Worm (Caenorhabditis elegans): ENCODE results near the gene Y38H6C.23.
A peak's percentile ranks its signal among the peaks of the same experiment; 100 is the strongest.

Y38H6C.23 gene

ce11 chrV:20580511-20581040 lies 24.4 kb upstream of the Y38H6C.23 start, which contains the start of gene F26F2.7 (continued):
- TF ChIP-seq nhr-12 (tag; optimal IDR thresholded peaks at IDR 0.05), result no peak
- TF ChIP-seq aly-2 (tag; optimal IDR thresholded peaks at IDR 0.05), result no peak
- TF ChIP-seq elt-1 (tag; optimal IDR thresholded peaks at IDR 0.05), result no peak
- no peak for TF ChIP-seq ztf-1 (GFP tag; conservative IDR thresholded peaks at IDR 0.05)
- no peak for TF ChIP-seq sma-9 (GFP tag; optimal IDR thresholded peaks at IDR 0.05)
- no peak for TF ChIP-seq sma-9 (tag; optimal IDR thresholded peaks at IDR 0.05)
- peak; percentile 34 for TF ChIP-seq zag-1 (tag; optimal IDR thresholded peaks at IDR 0.05)
- TF ChIP-seq fos-1 (tag; optimal IDR thresholded peaks at IDR 0.05), result peak; percentile 45
- TF ChIP-seq lsy-2 (tag; optimal IDR thresholded peaks at IDR 0.05), result peak; percentile 82 to 93
- TF ChIP-seq ZK546.5 (tag; optimal IDR thresholded peaks at IDR 0.05), result no peak
- no peak for TF ChIP-seq peb-1 (tag; optimal IDR thresholded peaks at IDR 0.05)
- TF ChIP-seq C34F6.9 (tag; optimal IDR thresholded peaks at IDR 0.05), result peak; percentile 94
- TF ChIP-seq F13H6.1 (tag; optimal IDR thresholded peaks at IDR 0.05), result peak; percentile 68
- TF ChIP-seq sma-3 (GFP tag; optimal IDR thresholded peaks at IDR 0.05), result peak; percentile 80
- TF ChIP-seq nhr-11 (tag; optimal IDR thresholded peaks at IDR 0.05), result no peak
- no peak for TF ChIP-seq elt-3 (tag; optimal IDR thresholded peaks at IDR 0.05)
- TF ChIP-seq skn-1 (tag; optimal IDR thresholded peaks at IDR 0.05), result no peak
- TF ChIP-seq unc-39 (tag; optimal IDR thresholded peaks at IDR 0.05), result no peak

ce11 chrV:20579534-20579933 lies 23.4 kb upstream of the Y38H6C.23 start, which contains the start of gene F26F2.8:
Gene F26F2.8, plus strand, starts transcription at chrV:20579546.
- TF ChIP-seq nhr-12 (tag; optimal IDR thresholded peaks at IDR 0.05) (no peak), ztf-1 (GFP tag; conservative IDR thresholded peaks at IDR 0.05) (no peak), mbf-1 (tag; optimal IDR thresholded peaks at IDR 0.05) (no peak), mab-5 (tag; optimal IDR thresholded peaks at IDR 0.05) (no peak), Y55F3AM.14 (GFP tag; optimal IDR thresholded peaks at IDR 0.05) (no peak), nhr-237 (tag; optimal IDR thresholded peaks at IDR 0.05) (no peak), peb-1 (tag; optimal IDR thresholded peaks at IDR 0.05) (no peak), zag-1 (tag; optimal IDR thresholded peaks at IDR 0.05) (no peak), elt-1 (tag; optimal IDR thresholded peaks at IDR 0.05) (no peak), lsy-2 (tag; optimal IDR thresholded peaks at IDR 0.05) (no peak), unc-39 (tag; optimal IDR thresholded peaks at IDR 0.05) (no peak)

- no peak for TF ChIP-seq mbf-1 (tag; optimal IDR thresholded peaks at IDR 0.05)
- TF ChIP-seq elt-3 (tag; optimal IDR thresholded peaks at IDR 0.05), result no peak
- TF ChIP-seq sma-3 (GFP tag; optimal IDR thresholded peaks at IDR 0.05), result no peak
- TF ChIP-seq Y55F3AM.14 (GFP tag; optimal IDR thresholded peaks at IDR 0.05), result no peak
- no peak for TF ChIP-seq lsy-2 (tag; optimal IDR thresholded peaks at IDR 0.05)
- TF ChIP-seq unc-55 (GFP tag; optimal IDR thresholded peaks at IDR 0.05), result no peak
- no peak for TF ChIP-seq snpc-4 (tag; optimal IDR thresholded peaks at IDR 0.05)
- TF ChIP-seq mab-5 (tag; optimal IDR thresholded peaks at IDR 0.05), result no peak
- no peak for TF ChIP-seq peb-1 (tag; optimal IDR thresholded peaks at IDR 0.05)
- TF ChIP-seq lin-13 (GFP tag; optimal IDR thresholded peaks at IDR 0.05), result no peak
- TF ChIP-seq egl-27 (tag; optimal IDR thresholded peaks at IDR 0.05), result no peak
- no peak for TF ChIP-seq ztf-11 (tag; optimal IDR thresholded peaks at IDR 0.05)
- TF ChIP-seq nhr-10 (tag; optimal IDR thresholded peaks at IDR 0.05), result no peak
- no peak for TF ChIP-seq C34F6.9 (tag; optimal IDR thresholded peaks at IDR 0.05)
- no peak for TF ChIP-seq skn-1 (tag; optimal IDR thresholded peaks at IDR 0.05)
- TF ChIP-seq dmd-4 (tag; optimal IDR thresholded peaks at IDR 0.05), result no peak
Measured at ce11 chrV:20574872-20575271, 18.7 kb upstream of the Y38H6C.23 start.

ce11 chrV:20574314-20574713 lies 18.2 kb upstream of the Y38H6C.23 start, which contains the start of gene clec-263:
Gene clec-263, plus strand, starts transcription at chrV:20574614.
- TF ChIP-seq blmp-1 (tag; optimal IDR thresholded peaks at IDR 0.05; ENCODE audit: insufficient read depth) (no peak), ZK546.5 (tag; optimal IDR thresholded peaks at IDR 0.05) (no peak), nhr-10 (tag; optimal IDR thresholded peaks at IDR 0.05) (no peak), ceh-16 (tag; optimal IDR thresholded peaks at IDR 0.05) (no peak), ceh-82 (tag; optimal IDR thresholded peaks at IDR 0.05) (no peak), nhr-23 (tag; optimal IDR thresholded peaks at IDR 0.05) (no peak), nhr-129 (tag; optimal IDR thresholded peaks at IDR 0.05) (no peak), fos-1 (tag; optimal IDR thresholded peaks at IDR 0.05) (no peak), aly-2 (tag; optimal IDR thresholded peaks at IDR 0.05) (no peak), zag-1 (tag; optimal IDR thresholded peaks at IDR 0.05) (no peak), egl-27 (tag; optimal IDR thresholded peaks at IDR 0.05) (no peak), skn-1 (tag; optimal IDR thresholded peaks at IDR 0.05) (no peak), lin-39 (tag; optimal IDR thresholded peaks at IDR 0.05) (no peak), crh-2 (tag; optimal IDR thresholded peaks at IDR 0.05) (no peak), peb-1 (tag; optimal IDR thresholded peaks at IDR 0.05) (no peak)
